Worm (Caenorhabditis elegans) whole organism, late embryonic: ENCODE measurements around the gene sri-69.

ENCODE experiments used
- ceh-2 ChIP-seq: sonication (generic microtip); optimal IDR thresholded peaks from 2 replicates; lab custom pipeline; 2016; ENCODE audit warnings: missing genotype, missing genetic modification characterization, missing compliant biosample characterization
- ceh-30 ChIP-seq: fragments of 150-350 bp; optimal IDR thresholded peaks from 2 replicates; lab custom pipeline; 2014; ENCODE audit warnings: missing biosample characterization, missing genetic modification characterization
- ceh-9 ChIP-seq: sonication (generic microtip); optimal IDR thresholded peaks from 2 replicates; lab custom pipeline; 2016; ENCODE audit warnings: mild to moderate bottlenecking, missing genetic modification characterization, inconsistent platforms, missing compliant biosample characterization
- elt-2 ChIP-seq: sonication (generic microtip); optimal IDR thresholded peaks from 2 replicates; lab custom pipeline; 2016; ENCODE audit warnings: missing genetic modification reagents, missing genetic modification characterization, missing compliant biosample characterization
- ets-4 ChIP-seq: sonication (generic microtip); optimal IDR thresholded peaks from 2 replicates; lab custom pipeline; 2016; ENCODE audit warnings: missing genetic modification characterization, missing compliant biosample characterization
- eyg-1 ChIP-seq: sonication (generic microtip); optimal IDR thresholded peaks from 2 replicates; lab custom pipeline; 2016; ENCODE audit warnings: missing genotype, missing genetic modification characterization, missing compliant biosample characterization
- fkh-6 ChIP-seq: sonication (generic microtip); optimal IDR thresholded peaks from 2 replicates; lab custom pipeline; 2016; ENCODE audit warnings: missing genetic modification characterization, missing compliant biosample characterization
- hlh-13 ChIP-seq: fragments of 200-800 bp; sonication (Bioruptor generic); optimal IDR thresholded peaks from 2 replicates; lab custom pipeline; 2018; ENCODE audit warnings: mild to moderate bottlenecking, missing genetic modification characterization, missing compliant biosample characterization
- hlh-6 ChIP-seq: sonication (generic microtip); optimal IDR thresholded peaks from 2 replicates; lab custom pipeline; 2016; ENCODE audit warnings: missing genotype, missing genetic modification characterization, missing compliant biosample characterization
- hlh-8 ChIP-seq: sonication (generic microtip); optimal IDR thresholded peaks from 2 replicates; lab custom pipeline; 2016; ENCODE audit warnings: missing genotype, missing genetic modification characterization, missing compliant biosample characterization
- madf-2 ChIP-seq: sonication (generic microtip); optimal IDR thresholded peaks from 2 replicates; lab custom pipeline; 2017; ENCODE audit warnings: missing genetic modification characterization, missing compliant biosample characterization
- nfya-1 ChIP-seq: sonication (generic microtip); optimal IDR thresholded peaks from 2 replicates; lab custom pipeline; 2017; ENCODE audit warnings: missing genetic modification characterization, mild to moderate bottlenecking, missing compliant biosample characterization, antibody characterized with exemption, moderate library complexity
- nhr-11 ChIP-seq: fragments of 150-350 bp; optimal IDR thresholded peaks from 2 replicates; lab custom pipeline; 2014; ENCODE audit warnings: missing biosample characterization, missing genetic modification characterization
- pqm-1 ChIP-seq: sonication (generic microtip); optimal IDR thresholded peaks from 2 replicates; lab custom pipeline; 2016; ENCODE audit warnings: missing genetic modification characterization, missing compliant biosample characterization
- sdc-2 ChIP-seq: sonication (generic microtip); optimal IDR thresholded peaks from 2 replicates; lab custom pipeline; 2016; ENCODE audit warnings: missing genotype, missing genetic modification characterization, missing compliant biosample characterization
- sox-2 ChIP-seq: fragments of 200-800 bp; sonication (Bioruptor generic); IDR thresholded peaks from 2 replicates; pipeline ENCODE4 v1.3.6; 2022; ENCODE audit warnings: missing genetic modification reagents, missing genetic modification characterization, missing compliant biosample characterization
- unc-55 ChIP-seq: sonication (generic microtip); optimal IDR thresholded peaks from 2 replicates; lab custom pipeline; 2017; ENCODE audit warnings: missing biosample characterization, missing genetic modification reagents, missing genetic modification characterization
- ztf-16 ChIP-seq: sonication (generic microtip); optimal IDR thresholded peaks from 2 replicates; lab custom pipeline; 2017; ENCODE audit warnings: missing genetic modification characterization, missing compliant biosample characterization

The sri-69 gene

ce11 chrV:16965655-16966054 lies 42.5 kb downstream of the sri-69 start, which contains the start of gene efl-1 (continued):
- TF ChIP-seq hlh-8 (no peak), eyg-1 (tag; lab: Kevin White, UChicago) (no peak), ceh-2 (tag; lab: Kevin White, UChicago) (no peak), ztf-16 (tag; lab: Kevin White, UChicago) (no peak), madf-2 (tag; lab: Kevin White, UChicago) (no peak), ceh-9 (no peak), elt-2 (tag; lab: Kevin White, UChicago) (peak; percentile 61), ceh-30 (no peak), fkh-6 (tag; lab: Kevin White, UChicago) (no peak), sdc-2 (tag; lab: Kevin White, UChicago) (no peak), nhr-11 (tag; lab: Kevin White, UChicago) (no peak), pqm-1 (tag; lab: Kevin White, UChicago) (peak; percentile 19), hlh-13 (GFP tag; lab: Kevin White, UChicago) (no peak), ets-4 (tag; lab: Kevin White, UChicago) (peak; percentile 17)

ce11 chrV:16958975-16959374 lies 49.2 kb downstream of the sri-69 start:
- TF ChIP-seq hlh-6 (no peak), sox-2 (GFP tag; lab: Robert Waterston, UW) (no peak), nfya-1 (tag; lab: Kevin White, UChicago) (peak; percentile 84), unc-55 (GFP tag; lab: Kevin White, UChicago) (no peak)
- TF ChIP-seq, all 69 proteins: peak for 1
